Worm (Caenorhabditis elegans) whole organism, mixed stage, embryonic: Measurements from ENCODE around the gene str-136.

Experiments
- M03D4.4 ChIP-seq: sonication (generic microtip); optimal IDR thresholded peaks from 2 replicates; lab custom pipeline; 2017; ENCODE audit warnings: mild to moderate bottlenecking, missing genetic modification characterization, missing compliant biosample characterization
- blmp-1 ChIP-seq: fragments of 150-350 bp; optimal IDR thresholded peaks from 2 replicates; lab custom pipeline; 2014; ENCODE audit warnings: missing biosample characterization, missing genetic modification characterization
- ceh-39 ChIP-seq: fragments of 150-350 bp; optimal IDR thresholded peaks from 2 replicates; lab custom pipeline; 2014; ENCODE audit warnings: missing biosample characterization, missing genetic modification characterization
- ceh-43 ChIP-seq: fragments of 200-800 bp; sonication (Bioruptor generic); optimal IDR thresholded peaks from 2 replicates; lab custom pipeline; 2018; ENCODE audit warnings: mild to moderate bottlenecking, missing genetic modification characterization, moderate library complexity, missing compliant biosample characterization
- ceh-83 ChIP-seq: fragments of 200-800 bp; sonication (Bioruptor generic); optimal IDR thresholded peaks from 2 replicates; lab custom pipeline; 2018; ENCODE audit warnings: mild to moderate bottlenecking, missing genetic modification characterization, missing compliant biosample characterization
- ces-1 ChIP-seq: fragments of 150-350 bp; optimal IDR thresholded peaks from 2 replicates; lab custom pipeline; 2014; ENCODE audit warnings: missing biosample characterization, missing genetic modification reagents, missing genetic modification characterization
- cnd-1 ChIP-seq: fragments of 200-800 bp; sonication (Bioruptor generic); optimal IDR thresholded peaks from 2 replicates; lab custom pipeline; 2018; ENCODE audit warnings: mild to moderate bottlenecking, missing genetic modification characterization, missing compliant biosample characterization
- drap-1 ChIP-seq: fragments of 200-800 bp; sonication (Bioruptor generic); optimal IDR thresholded peaks from 3 replicates; lab custom pipeline; 2018; ENCODE audit warnings: mild to moderate bottlenecking, missing genetic modification characterization, missing compliant biosample characterization
- elt-1 ChIP-seq: sonication (generic microtip); optimal IDR thresholded peaks from 2 replicates; lab custom pipeline; 2017; ENCODE audit warnings: missing genetic modification characterization, mild to moderate bottlenecking, missing compliant biosample characterization, antibody characterized with exemption, moderate library complexity, borderline replicate concordance; ENCODE audit not compliant: insufficient read depth
- elt-3 ChIP-seq: fragments of 150-350 bp; optimal IDR thresholded peaks from 2 replicates; lab custom pipeline; 2014; ENCODE audit warnings: missing biosample characterization, missing genetic modification characterization
- flh-1 ChIP-seq: fragments of 200-800 bp; sonication (Bioruptor generic); optimal IDR thresholded peaks from 2 replicates; lab custom pipeline; 2018; ENCODE audit warnings: mild to moderate bottlenecking, missing genetic modification characterization, moderate library complexity, missing compliant biosample characterization
- ham-2 ChIP-seq: fragments of 200-800 bp; sonication (Bioruptor generic); optimal IDR thresholded peaks from 2 replicates; lab custom pipeline; 2018; ENCODE audit warnings: mild to moderate bottlenecking, missing genetic modification characterization, missing compliant biosample characterization
- hlh-1 ChIP-seq: fragments of 150-350 bp; optimal IDR thresholded peaks from 2 replicates; lab custom pipeline; 2014; ENCODE audit warnings: missing biosample characterization, missing genetic modification reagents, missing genetic modification characterization
- lin-32 ChIP-seq: fragments of 200-800 bp; sonication (Bioruptor generic); optimal IDR thresholded peaks from 2 replicates; lab custom pipeline; 2018; ENCODE audit warnings: mild to moderate bottlenecking, missing genetic modification characterization, missing compliant biosample characterization
- lsy-2 ChIP-seq: fragments of 150-350 bp; optimal IDR thresholded peaks from 2 replicates; lab custom pipeline; 2014; ENCODE audit warnings: missing biosample characterization, missing genetic modification characterization
- mab-5 ChIP-seq: fragments of 150-350 bp; optimal IDR thresholded peaks from 2 replicates; lab custom pipeline; 2014; ENCODE audit warnings: missing biosample characterization, missing genetic modification characterization
- mep-1 ChIP-seq: fragments of 150-350 bp; optimal IDR thresholded peaks from 2 replicates; lab custom pipeline; 2017; ENCODE audit warnings: missing biosample characterization, missing genetic modification reagents, missing genetic modification characterization, inconsistent platforms
- mls-2 ChIP-seq: sonication (generic microtip); optimal IDR thresholded peaks from 2 replicates; lab custom pipeline; 2016; ENCODE audit warnings: mild to moderate bottlenecking, missing genetic modification characterization, moderate library complexity, missing compliant biosample characterization
- nhr-12 ChIP-seq: fragments of 150-350 bp; optimal IDR thresholded peaks from 2 replicates; lab custom pipeline; 2014; ENCODE audit warnings: missing biosample characterization, missing genetic modification characterization
- nhr-2 ChIP-seq: fragments of 150-350 bp; optimal IDR thresholded peaks from 2 replicates; lab custom pipeline; 2014; ENCODE audit warnings: missing biosample characterization, missing genetic modification characterization
- nhr-237 ChIP-seq: fragments of 150-350 bp; optimal IDR thresholded peaks from 2 replicates; lab custom pipeline; 2014; ENCODE audit warnings: missing biosample characterization, missing genetic modification characterization
- nhr-28 ChIP-seq: fragments of 150-350 bp; optimal IDR thresholded peaks from 2 replicates; lab custom pipeline; 2014; ENCODE audit warnings: missing biosample characterization, missing genetic modification characterization
- nhr-76 ChIP-seq: sonication (generic microtip); optimal IDR thresholded peaks from 2 replicates; lab custom pipeline; 2017; ENCODE audit warnings: missing biosample characterization, missing genetic modification characterization
- sem-2 ChIP-seq: fragments of 200-800 bp; sonication (Bioruptor generic); optimal IDR thresholded peaks from 2 replicates; lab custom pipeline; 2018; ENCODE audit warnings: mild to moderate bottlenecking, missing genetic modification characterization, missing compliant biosample characterization
- snpc-4 ChIP-seq: fragments of 150-350 bp; optimal IDR thresholded peaks from 2 replicates; lab custom pipeline; 2014; ENCODE audit warnings: missing biosample characterization, missing genetic modification characterization
- tbx-8 ChIP-seq: fragments of 200-800 bp; sonication (Bioruptor generic); optimal IDR thresholded peaks from 2 replicates; lab custom pipeline; 2018; ENCODE audit warnings: mild to moderate bottlenecking, missing genetic modification characterization, moderate library complexity, missing compliant biosample characterization
- unc-120 ChIP-seq: sonication (generic microtip); optimal IDR thresholded peaks from 2 replicates; lab custom pipeline; 2017; ENCODE audit warnings: missing genetic modification characterization, missing compliant biosample characterization; ENCODE audit not compliant: poor library complexity, severe bottlenecking
- unc-39 ChIP-seq: fragments of 150-350 bp; optimal IDR thresholded peaks from 2 replicates; lab custom pipeline; 2014; ENCODE audit warnings: missing biosample characterization, missing genetic modification characterization
- unc-62 ChIP-seq: fragments of 150-350 bp; optimal IDR thresholded peaks from 2 replicates; lab custom pipeline; 2014; ENCODE audit warnings: missing biosample characterization, missing genetic modification reagents, missing genetic modification characterization
- ztf-11 ChIP-seq: fragments of 150-350 bp; optimal IDR thresholded peaks from 2 replicates; lab custom pipeline; 2014; ENCODE audit warnings: missing biosample characterization, missing genetic modification characterization

The str-136 gene

ce11 chrV:8268902-8269301 is 9.8 kb downstream of the str-136 start, which contains the start of the genes asp-6 and asp-12:
Gene asp-6, minus strand, starts transcription at chrV:8268937.
Gene asp-12, plus strand, starts transcription at chrV:8269210.
- TF ChIP-seq mab-5, result no peak
- no peak for TF ChIP-seq lin-32
- no peak for TF ChIP-seq ceh-43 (GFP tag; lab: Kevin White, UChicago)
- TF ChIP-seq sem-2, result no peak
- TF ChIP-seq snpc-4 (tag; lab: Kevin White, UChicago), result no peak
- TF ChIP-seq tbx-8 (GFP tag; lab: Kevin White, UChicago), result no peak

- TF ChIP-seq flh-1 (GFP tag; lab: Kevin White, UChicago) (no peak), nhr-12 (no peak), unc-120 (tag; lab: Kevin White, UChicago) (no peak), ham-2 (GFP tag; lab: Kevin White, UChicago) (no peak), elt-1 (tag; lab: Kevin White, UChicago) (no peak), ces-1 (GFP tag; lab: Kevin White, UChicago) (no peak), drap-1 (GFP tag; lab: Kevin White, UChicago) (no peak), cnd-1 (tag; lab: Kevin White, UChicago) (no peak), sem-2 (no peak), blmp-1 (tag; lab: Kevin White, UChicago) (no peak), unc-62 (no peak), ceh-83 (no peak)
These were observed 11.5 kb downstream of the str-136 start for ce11 chrV:8267275-8267674.

ce11 chrV:8266232-8266631 is 12.5 kb downstream of the str-136 start, which contains the start of gene F21F8.5:
Gene F21F8.5, minus strand, starts transcription at chrV:8266332.
- TF ChIP-seq hlh-1 (tag; lab: Kevin White, UChicago) (no peak), elt-3 (no peak), blmp-1 (tag; lab: Kevin White, UChicago) (no peak), unc-39 (tag; lab: Kevin White, UChicago) (no peak), mep-1 (tag; lab: Kevin White, UChicago) (no peak), ceh-83 (no peak), lin-32 (no peak), cnd-1 (tag; lab: Kevin White, UChicago) (no peak), ces-1 (GFP tag; lab: Kevin White, UChicago) (no peak), ceh-43 (GFP tag; lab: Kevin White, UChicago) (no peak), ceh-39 (tag; lab: Kevin White, UChicago) (no peak), drap-1 (GFP tag; lab: Kevin White, UChicago) (no peak), mab-5 (no peak), nhr-2 (no peak), mls-2 (tag; lab: Kevin White, UChicago) (no peak), flh-1 (GFP tag; lab: Kevin White, UChicago) (no peak), nhr-76 (tag; lab: Kevin White, UChicago) (no peak), unc-62 (no peak)

ce11 chrV:8263941-8264340 is 14.8 kb downstream of the str-136 start, which contains the start of gene C16D9.9:
Gene C16D9.9, plus strand, starts transcription at chrV:8264241.
- no peak for TF ChIP-seq nhr-237 (tag; lab: Kevin White, UChicago)
- no peak for TF ChIP-seq elt-3
- no peak for TF ChIP-seq M03D4.4 (tag; lab: Kevin White, UChicago)
- no peak for TF ChIP-seq ces-1 (GFP tag; lab: Kevin White, UChicago)
- no peak for TF ChIP-seq ham-2 (GFP tag; lab: Kevin White, UChicago)
- no peak for TF ChIP-seq flh-1 (GFP tag; lab: Kevin White, UChicago)

- TF ChIP-seq unc-39 (tag; lab: Kevin White, UChicago) (no peak), nhr-28 (tag; lab: Kevin White, UChicago) (no peak), drap-1 (GFP tag; lab: Kevin White, UChicago) (no peak), nhr-2 (no peak), elt-3 (no peak), sem-2 (no peak), lsy-2 (no peak), ceh-83 (no peak), unc-62 (no peak), nhr-12 (no peak), ztf-11 (tag; lab: Kevin White, UChicago) (no peak), lin-32 (no peak), nhr-237 (tag; lab: Kevin White, UChicago) (no peak)
These were observed 15.3 kb downstream of the str-136 start, which contains the start of gene C16D9.8 for ce11 chrV:8263466-8263865. Gene C16D9.8, minus strand, starts transcription at chrV:8263566.
